Worm (Caenorhabditis elegans): Measurements from ENCODE around the gene sgn-1.

The sgn-1 gene

DNA sequence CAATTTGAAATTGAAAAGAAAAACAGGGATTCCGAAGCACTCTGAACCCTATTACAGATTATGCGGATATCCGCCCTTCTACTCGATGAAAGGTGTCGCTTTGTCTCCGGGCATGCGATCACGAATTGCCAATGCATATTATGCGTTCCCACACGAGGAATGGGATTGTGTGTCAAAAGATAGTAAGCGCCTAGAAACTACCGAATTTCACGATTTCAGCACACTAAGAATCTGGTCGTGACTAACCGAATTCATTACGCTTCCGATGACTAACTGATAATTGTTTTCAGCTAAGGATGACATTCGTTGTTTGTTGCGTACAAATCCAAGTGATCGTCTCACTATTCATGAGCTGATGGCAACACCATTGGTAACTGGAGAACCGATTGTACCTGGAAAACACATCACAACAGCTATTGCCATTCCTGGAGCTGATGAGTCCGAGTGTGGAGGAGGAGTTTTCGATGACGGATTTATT, 37.1 kb downstream of the sgn-1 start:
- TF ChIP-seq sma-9 (GFP tag; optimal IDR thresholded peaks at IDR 0.05) (no peak), sma-9 (tag; optimal IDR thresholded peaks at IDR 0.05) (no peak), ama-1 (optimal IDR thresholded peaks at IDR 0.05) (peak; percentile 52), unc-39 (tag; optimal IDR thresholded peaks at IDR 0.05) (no peak), sem-4 (tag; optimal IDR thresholded peaks at IDR 0.05) (peak; percentile 56), nhr-25 (tag; optimal IDR thresholded peaks at IDR 0.05) (peak; percentile 25)

ce11 chrII:8745449-8746297, 37.8 kb downstream of the sgn-1 start:
- no peak for TF ChIP-seq elt-3 (tag; optimal IDR thresholded peaks at IDR 0.05)
- no peak for TF ChIP-seq nhr-21 (tag; optimal IDR thresholded peaks at IDR 0.05)
- no peak for TF ChIP-seq unc-55 (GFP tag; optimal IDR thresholded peaks at IDR 0.05)
- no peak for TF ChIP-seq mdl-1 (tag; optimal IDR thresholded peaks at IDR 0.05)
- no peak for TF ChIP-seq nhr-237 (tag; optimal IDR thresholded peaks at IDR 0.05)
- no peak for TF ChIP-seq fos-1 (tag; optimal IDR thresholded peaks at IDR 0.05)
- TF ChIP-seq lsy-2 (tag; optimal IDR thresholded peaks at IDR 0.05): peak in 1 of 2 experiments; percentile 20
- no peak for TF ChIP-seq unc-39 (tag; optimal IDR thresholded peaks at IDR 0.05)
- TF ChIP-seq egl-27 (tag; optimal IDR thresholded peaks at IDR 0.05): no peak
- TF ChIP-seq sem-4 (tag; optimal IDR thresholded peaks at IDR 0.05): no peak
- peak; percentile 4 for TF ChIP-seq ama-1 (optimal IDR thresholded peaks at IDR 0.05)
- no peak for TF ChIP-seq sma-9 (GFP tag; optimal IDR thresholded peaks at IDR 0.05)
- no peak for TF ChIP-seq sma-9 (tag; optimal IDR thresholded peaks at IDR 0.05)
- peak; percentile 37 for TF ChIP-seq lin-13 (GFP tag; optimal IDR thresholded peaks at IDR 0.05)
- TF ChIP-seq aly-2 (tag; optimal IDR thresholded peaks at IDR 0.05): no peak
- no peak for TF ChIP-seq ztf-4 (tag; optimal IDR thresholded peaks at IDR 0.05)
- no peak for TF ChIP-seq elt-1 (tag; optimal IDR thresholded peaks at IDR 0.05)
- TF ChIP-seq skn-1 (tag; optimal IDR thresholded peaks at IDR 0.05): no peak

- TF ChIP-seq sma-9 (GFP tag; optimal IDR thresholded peaks at IDR 0.05) (peak; percentile 75), sma-9 (tag; optimal IDR thresholded peaks at IDR 0.05) (no peak), crh-2 (tag; optimal IDR thresholded peaks at IDR 0.05) (peak; percentile 39), lin-11 (tag; optimal IDR thresholded peaks at IDR 0.05) (no peak), F13H6.1 (tag; optimal IDR thresholded peaks at IDR 0.05) (peak; percentile 29), unc-55 (GFP tag; optimal IDR thresholded peaks at IDR 0.05) (no peak), nhr-77 (tag; optimal IDR thresholded peaks at IDR 0.05) (no peak), lsy-2 (tag; optimal IDR thresholded peaks at IDR 0.05) (peak in 1 of 2 experiments; percentile 23), sem-4 (tag; optimal IDR thresholded peaks at IDR 0.05) (peak; percentile 36), nhr-129 (tag; optimal IDR thresholded peaks at IDR 0.05) (peak; percentile 72), nhr-21 (tag; optimal IDR thresholded peaks at IDR 0.05) (peak; percentile 22), mdl-1 (tag; optimal IDR thresholded peaks at IDR 0.05) (peak; percentile 33 to 47), ama-1 (optimal IDR thresholded peaks at IDR 0.05) (peak; percentile 91), nhr-25 (tag; optimal IDR thresholded peaks at IDR 0.05) (peak; percentile 2), ztf-4 (tag; optimal IDR thresholded peaks at IDR 0.05) (peak; percentile 35), R02D3.7 (tag; optimal IDR thresholded peaks at IDR 0.05) (no peak), gmeb-1 (tag; optimal IDR thresholded peaks at IDR 0.05) (no peak), lin-13 (GFP tag; optimal IDR thresholded peaks at IDR 0.05) (no peak)
Observed at ce11 chrII:8744555-8745448, 38.7 kb downstream of the sgn-1 start.

- TF ChIP-seq lin-13 (GFP tag; optimal IDR thresholded peaks at IDR 0.05) (peak; percentile 44), elt-3 (tag; optimal IDR thresholded peaks at IDR 0.05) (no peak), nhr-25 (tag; optimal IDR thresholded peaks at IDR 0.05) (peak; percentile 67), peb-1 (tag; optimal IDR thresholded peaks at IDR 0.05) (no peak), skn-1 (tag; optimal IDR thresholded peaks at IDR 0.05) (no peak), blmp-1 (tag; optimal IDR thresholded peaks at IDR 0.05; ENCODE audit: insufficient read depth) (peak; percentile 31), mab-5 (tag; optimal IDR thresholded peaks at IDR 0.05) (no peak), F13H6.1 (tag; optimal IDR thresholded peaks at IDR 0.05) (peak; percentile 51), gmeb-1 (tag; optimal IDR thresholded peaks at IDR 0.05) (peak; percentile 19), nhr-77 (tag; optimal IDR thresholded peaks at IDR 0.05) (no peak), sma-9 (GFP tag; optimal IDR thresholded peaks at IDR 0.05) (peak; percentile 92), sma-9 (tag; optimal IDR thresholded peaks at IDR 0.05) (no peak), lin-39 (tag; optimal IDR thresholded peaks at IDR 0.05) (no peak), fos-1 (tag; optimal IDR thresholded peaks at IDR 0.05) (no peak), C34F6.9 (tag; optimal IDR thresholded peaks at IDR 0.05) (no peak), nhr-237 (tag; optimal IDR thresholded peaks at IDR 0.05) (no peak), unc-62 (GFP tag; optimal IDR thresholded peaks at IDR 0.05) (no peak), Y55F3AM.14 (GFP tag; optimal IDR thresholded peaks at IDR 0.05) (no peak), ama-1 (optimal IDR thresholded peaks at IDR 0.05) (peak; percentile 92), nhr-21 (tag; optimal IDR thresholded peaks at IDR 0.05) (peak; percentile 37), nhr-129 (tag; optimal IDR thresholded peaks at IDR 0.05) (peak; percentile 58), ceh-16 (tag; optimal IDR thresholded peaks at IDR 0.05) (no peak), mdl-1 (tag; optimal IDR thresholded peaks at IDR 0.05) (peak; percentile 11 to 28)
Observed at ce11 chrII:8743379-8744173, 39.9 kb downstream of the sgn-1 start, which contains the start of gene mak-1. mak-1 (plus strand) TSS chrII:8744071.

All from whole organism, L2 larva.